Worm (Caenorhabditis elegans) whole organism, mixed stage, embryonic: Measurements from ENCODE around the gene oac-29.

Experiments used
- M03D4.4 ChIP-seq: sonication (generic microtip); optimal IDR thresholded peaks from 2 replicates; lab custom pipeline; 2017; ENCODE audit warnings: mild to moderate bottlenecking, missing genetic modification characterization, missing compliant biosample characterization
- bed-3 ChIP-seq: fragments of 200-800 bp; sonication (Bioruptor generic); optimal IDR thresholded peaks from 3 replicates; lab custom pipeline; 2018; ENCODE audit warnings: mild to moderate bottlenecking, missing genetic modification characterization, moderate library complexity, missing compliant biosample characterization
- blmp-1 ChIP-seq: fragments of 150-350 bp; optimal IDR thresholded peaks from 2 replicates; lab custom pipeline; 2014; ENCODE audit warnings: missing biosample characterization, missing genetic modification characterization
- ceh-39 ChIP-seq: fragments of 150-350 bp; optimal IDR thresholded peaks from 2 replicates; lab custom pipeline; 2014; ENCODE audit warnings: missing biosample characterization, missing genetic modification characterization
- ceh-43 ChIP-seq: fragments of 200-800 bp; sonication (Bioruptor generic); optimal IDR thresholded peaks from 2 replicates; lab custom pipeline; 2018; ENCODE audit warnings: mild to moderate bottlenecking, missing genetic modification characterization, moderate library complexity, missing compliant biosample characterization
- ces-1 ChIP-seq: fragments of 150-350 bp; optimal IDR thresholded peaks from 2 replicates; lab custom pipeline; 2014; ENCODE audit warnings: missing biosample characterization, missing genetic modification reagents, missing genetic modification characterization
- cnd-1 ChIP-seq: fragments of 200-800 bp; sonication (Bioruptor generic); optimal IDR thresholded peaks from 2 replicates; lab custom pipeline; 2018; ENCODE audit warnings: mild to moderate bottlenecking, missing genetic modification characterization, missing compliant biosample characterization
- drap-1 ChIP-seq: fragments of 200-800 bp; sonication (Bioruptor generic); optimal IDR thresholded peaks from 3 replicates; lab custom pipeline; 2018; ENCODE audit warnings: mild to moderate bottlenecking, missing genetic modification characterization, missing compliant biosample characterization
- elt-3 ChIP-seq: fragments of 150-350 bp; optimal IDR thresholded peaks from 2 replicates; lab custom pipeline; 2014; ENCODE audit warnings: missing biosample characterization, missing genetic modification characterization
- ham-2 ChIP-seq: fragments of 200-800 bp; sonication (Bioruptor generic); optimal IDR thresholded peaks from 2 replicates; lab custom pipeline; 2018; ENCODE audit warnings: mild to moderate bottlenecking, missing genetic modification characterization, missing compliant biosample characterization
- hlh-1 ChIP-seq: fragments of 150-350 bp; optimal IDR thresholded peaks from 2 replicates; lab custom pipeline; 2014; ENCODE audit warnings: missing biosample characterization, missing genetic modification reagents, missing genetic modification characterization
- lin-13 ChIP-seq: fragments of 150-350 bp; optimal IDR thresholded peaks from 2 replicates; lab custom pipeline; 2014; ENCODE audit warnings: missing biosample characterization, missing genetic modification characterization
- lin-32 ChIP-seq: fragments of 200-800 bp; sonication (Bioruptor generic); optimal IDR thresholded peaks from 2 replicates; lab custom pipeline; 2018; ENCODE audit warnings: mild to moderate bottlenecking, missing genetic modification characterization, missing compliant biosample characterization
- lsy-2 ChIP-seq: fragments of 150-350 bp; optimal IDR thresholded peaks from 2 replicates; lab custom pipeline; 2014; ENCODE audit warnings: missing biosample characterization, missing genetic modification characterization
- mab-5 ChIP-seq: fragments of 150-350 bp; optimal IDR thresholded peaks from 2 replicates; lab custom pipeline; 2014; ENCODE audit warnings: missing biosample characterization, missing genetic modification characterization
- mep-1 ChIP-seq: fragments of 150-350 bp; optimal IDR thresholded peaks from 2 replicates; lab custom pipeline; 2017; ENCODE audit warnings: missing biosample characterization, missing genetic modification reagents, missing genetic modification characterization, inconsistent platforms
- mls-2 ChIP-seq: sonication (generic microtip); optimal IDR thresholded peaks from 2 replicates; lab custom pipeline; 2016; ENCODE audit warnings: mild to moderate bottlenecking, missing genetic modification characterization, moderate library complexity, missing compliant biosample characterization
- nhr-2 ChIP-seq: fragments of 150-350 bp; optimal IDR thresholded peaks from 2 replicates; lab custom pipeline; 2014; ENCODE audit warnings: missing biosample characterization, missing genetic modification characterization
- nhr-237 ChIP-seq: fragments of 150-350 bp; optimal IDR thresholded peaks from 2 replicates; lab custom pipeline; 2014; ENCODE audit warnings: missing biosample characterization, missing genetic modification characterization
- nhr-28 ChIP-seq: fragments of 150-350 bp; optimal IDR thresholded peaks from 2 replicates; lab custom pipeline; 2014; ENCODE audit warnings: missing biosample characterization, missing genetic modification characterization
- nhr-76 ChIP-seq: sonication (generic microtip); optimal IDR thresholded peaks from 2 replicates; lab custom pipeline; 2017; ENCODE audit warnings: missing biosample characterization, missing genetic modification characterization
- pha-4 ChIP-seq: fragments of 150-350 bp; optimal IDR thresholded peaks from 2 replicates; lab custom pipeline; 2018; ENCODE audit warnings: missing biosample characterization, missing genetic modification reagents, missing genetic modification characterization
- sem-2 ChIP-seq: fragments of 200-800 bp; sonication (Bioruptor generic); optimal IDR thresholded peaks from 2 replicates; lab custom pipeline; 2018; ENCODE audit warnings: mild to moderate bottlenecking, missing genetic modification characterization, missing compliant biosample characterization
- snpc-4 ChIP-seq: fragments of 150-350 bp; optimal IDR thresholded peaks from 2 replicates; lab custom pipeline; 2014; ENCODE audit warnings: missing biosample characterization, missing genetic modification characterization
- sptf-1 ChIP-seq: sonication (generic microtip); optimal IDR thresholded peaks from 2 replicates; lab custom pipeline; 2017; ENCODE audit warnings: mild to moderate bottlenecking, missing genetic modification characterization, moderate library complexity, missing compliant biosample characterization
- tbx-8 ChIP-seq: fragments of 200-800 bp; sonication (Bioruptor generic); optimal IDR thresholded peaks from 2 replicates; lab custom pipeline; 2018; ENCODE audit warnings: mild to moderate bottlenecking, missing genetic modification characterization, moderate library complexity, missing compliant biosample characterization
- unc-120 ChIP-seq: sonication (generic microtip); optimal IDR thresholded peaks from 2 replicates; lab custom pipeline; 2017; ENCODE audit warnings: missing genetic modification characterization, missing compliant biosample characterization; ENCODE audit not compliant: poor library complexity, severe bottlenecking
- unc-39 ChIP-seq: fragments of 150-350 bp; optimal IDR thresholded peaks from 2 replicates; lab custom pipeline; 2014; ENCODE audit warnings: missing biosample characterization, missing genetic modification characterization
- unc-62 ChIP-seq: fragments of 150-350 bp; optimal IDR thresholded peaks from 2 replicates; lab custom pipeline; 2014; ENCODE audit warnings: missing biosample characterization, missing genetic modification reagents, missing genetic modification characterization
- zip-8 ChIP-seq: fragments of 150-350 bp; optimal IDR thresholded peaks from 2 replicates; lab custom pipeline; 2014; ENCODE audit warnings: missing biosample characterization, missing genetic modification characterization
- ztf-11 ChIP-seq: fragments of 150-350 bp; optimal IDR thresholded peaks from 2 replicates; lab custom pipeline; 2014; ENCODE audit warnings: missing biosample characterization, missing genetic modification characterization

Gene oac-29

ce11 chrV:8641266-8641665 is 5.8 kb upstream of the oac-29 start, which contains the start of gene F28A12.3:
Gene F28A12.3, minus strand, starts transcription at chrV:8641366.
- no peak for TF ChIP-seq unc-120 (tag; lab: Kevin White, UChicago)
- no peak for TF ChIP-seq nhr-2 (tag; lab: Kevin White, UChicago)
- TF ChIP-seq mls-2 (tag; lab: Kevin White, UChicago): no peak
- no peak for TF ChIP-seq mep-1 (tag; lab: Kevin White, UChicago)
- no peak for TF ChIP-seq ceh-39 (tag; lab: Kevin White, UChicago)
- no peak for TF ChIP-seq pha-4
- no peak for TF ChIP-seq tbx-8 (GFP tag; lab: Kevin White, UChicago)
- no peak for TF ChIP-seq elt-3 (tag; lab: Kevin White, UChicago)
- TF ChIP-seq cnd-1 (tag; lab: Kevin White, UChicago): no peak
- no peak for TF ChIP-seq M03D4.4 (tag; lab: Kevin White, UChicago)
- no peak for TF ChIP-seq blmp-1 (tag; lab: Kevin White, UChicago)

- TF ChIP-seq nhr-237 (tag; lab: Kevin White, UChicago): no peak
- TF ChIP-seq bed-3 (GFP tag; lab: Kevin White, UChicago): no peak
- no peak for TF ChIP-seq sptf-1 (tag; lab: Kevin White, UChicago)
- no peak for TF ChIP-seq ces-1 (GFP tag; lab: Kevin White, UChicago)
- TF ChIP-seq nhr-76 (tag; lab: Kevin White, UChicago): no peak
- no peak for TF ChIP-seq ztf-11 (tag; lab: Kevin White, UChicago)
- TF ChIP-seq mab-5 (tag; lab: Kevin White, UChicago): no peak
- TF ChIP-seq lin-32 (GFP tag; lab: Kevin White, UChicago): no peak
- TF ChIP-seq ham-2 (GFP tag; lab: Kevin White, UChicago): no peak
- no peak for TF ChIP-seq lin-13 (tag; lab: Kevin White, UChicago)
- TF ChIP-seq drap-1 (GFP tag; lab: Kevin White, UChicago): no peak
- TF ChIP-seq lsy-2 (tag; lab: Kevin White, UChicago): no peak
These were observed 2.3 kb upstream of the oac-29 start, which contains the start of the genes F28A12.10 and acd-4 for ce11 chrV:8637666-8638271. Gene F28A12.10, minus strand, starts transcription at chrV:8637766. Gene acd-4, plus strand, starts transcription at chrV:8638221.

- TF ChIP-seq tbx-8 (GFP tag; lab: Kevin White, UChicago): no peak
- TF ChIP-seq ceh-43 (GFP tag; lab: Kevin White, UChicago): no peak
- TF ChIP-seq nhr-76 (tag; lab: Kevin White, UChicago): no peak
- no peak for TF ChIP-seq ham-2 (GFP tag; lab: Kevin White, UChicago)
- TF ChIP-seq nhr-2 (tag; lab: Kevin White, UChicago): no peak
- no peak for TF ChIP-seq hlh-1
- no peak for TF ChIP-seq unc-39 (tag; lab: Kevin White, UChicago)
- TF ChIP-seq drap-1 (GFP tag; lab: Kevin White, UChicago): no peak
- TF ChIP-seq cnd-1 (tag; lab: Kevin White, UChicago): no peak
- no peak for TF ChIP-seq zip-8 (tag; lab: Kevin White, UChicago)
- TF ChIP-seq elt-3 (tag; lab: Kevin White, UChicago): no peak
- TF ChIP-seq pha-4: no peak
- no peak for TF ChIP-seq nhr-28 (tag; lab: Kevin White, UChicago)
- no peak for TF ChIP-seq blmp-1 (tag; lab: Kevin White, UChicago)
- TF ChIP-seq unc-62 (GFP tag; lab: Kevin White, UChicago): no peak
- no peak for TF ChIP-seq nhr-237 (tag; lab: Kevin White, UChicago)
- no peak for TF ChIP-seq lin-13 (tag; lab: Kevin White, UChicago)
- TF ChIP-seq snpc-4 (tag; lab: Kevin White, UChicago): no peak
- no peak for TF ChIP-seq ces-1 (GFP tag; lab: Kevin White, UChicago)
These were observed 1.4 kb upstream of the oac-29 start, which contains the start of gene grl-12 for ce11 chrV:8636907-8637306. Gene grl-12, minus strand, starts transcription at chrV:8637007.

- TF ChIP-seq sptf-1 (tag; lab: Kevin White, UChicago): no peak
- TF ChIP-seq sem-2 (GFP tag; lab: Kevin White, UChicago): no peak
- TF ChIP-seq nhr-76 (tag; lab: Kevin White, UChicago): no peak
- no peak for TF ChIP-seq pha-4
- TF ChIP-seq unc-62 (GFP tag; lab: Kevin White, UChicago): no peak
- no peak for TF ChIP-seq ztf-11 (tag; lab: Kevin White, UChicago)
- TF ChIP-seq unc-39 (tag; lab: Kevin White, UChicago): no peak
- TF ChIP-seq zip-8 (tag; lab: Kevin White, UChicago): no peak
- TF ChIP-seq snpc-4 (tag; lab: Kevin White, UChicago): no peak
These were observed 2.7 kb downstream of the oac-29 start for ce11 chrV:8632788-8633187.
